Worm (Caenorhabditis elegans) whole organism, young adult: ENCODE results near the gene Y16B4A.2.

Source experiments
- B0035.1 ChIP-seq: sonication (generic microtip); optimal IDR thresholded peaks from 2 replicates; lab custom pipeline; 2016; ENCODE audit warnings: missing genetic modification characterization, mild to moderate bottlenecking, missing compliant biosample characterization, missing genotype, missing genetic modification reagents
- B0261.1 ChIP-seq: sonication (generic microtip); optimal IDR thresholded peaks from 2 replicates; lab custom pipeline; 2016; ENCODE audit warnings: mild to moderate bottlenecking, missing genetic modification characterization, moderate library complexity, missing compliant biosample characterization
- B0336.3 ChIP-seq: fragments of 200-800 bp; sonication (Bioruptor generic); IDR thresholded peaks from 2 replicates; pipeline ENCODE4 v1.3.6; 2022; ENCODE audit warnings: missing genetic modification characterization, missing compliant biosample characterization
- F22D6.2 ChIP-seq: sonication (generic microtip); optimal IDR thresholded peaks from 2 replicates; lab custom pipeline; 2016; ENCODE audit warnings: mild to moderate bottlenecking, missing genetic modification characterization, missing compliant biosample characterization
- F33H1.4 ChIP-seq: fragments of 200-800 bp; sonication (Bioruptor generic); IDR thresholded peaks from 2 replicates; pipeline ENCODE4 v1.3.6; 2022; ENCODE audit warnings: missing genetic modification reagents, missing genetic modification characterization, missing compliant biosample characterization
- F52B5.7 ChIP-seq: sonication (generic microtip); optimal IDR thresholded peaks from 2 replicates; lab custom pipeline; 2016; ENCODE audit warnings: mild to moderate bottlenecking, missing genetic modification characterization, missing compliant biosample characterization
- T07F8.4 ChIP-seq: sonication (generic microtip); optimal IDR thresholded peaks from 2 replicates; lab custom pipeline; 2016; ENCODE audit warnings: mild to moderate bottlenecking, missing genetic modification characterization, moderate library complexity, missing compliant biosample characterization
- Y79H2A.3 ChIP-seq: fragments of 200-800 bp; sonication (Bioruptor generic); conservative IDR thresholded peaks from 2 replicates; pipeline ENCODE4 v1.3.6; 2022; ENCODE audit warnings: missing genetic modification reagents, missing genetic modification characterization, missing compliant biosample characterization
- ZK185.1 ChIP-seq: sonication (generic microtip); optimal IDR thresholded peaks from 2 replicates; lab custom pipeline; 2016; ENCODE audit warnings: mild to moderate bottlenecking, missing genetic modification characterization, missing compliant biosample characterization; ENCODE audit not compliant: poor library complexity, severe bottlenecking
- ama-1 ChIP-seq, 3 experiments: fragments of 150-350 bp in 1 of 3; sonication (generic microtip) in 2 of 3; optimal IDR thresholded peaks; 2 replicates each; lab custom pipeline; 2014 to 2018; ENCODE audit warnings: missing biosample characterization in 2 of 3, missing genetic modification characterization in 2 of 3, missing genetic modification reagents in 2 of 3
- atf-7 ChIP-seq: sonication (generic microtip); optimal IDR thresholded peaks from 2 replicates; lab custom pipeline; 2017; ENCODE audit warnings: mild to moderate bottlenecking, missing genetic modification characterization, missing compliant biosample characterization
- cebp-1 ChIP-seq, 2 experiments: fragments of 200-800 bp in 1 of 2; sonication (Bioruptor generic) in 1 of 2; sonication (generic microtip) in 1 of 2; IDR thresholded peaks in 1 of 2; optimal IDR thresholded peaks in 1 of 2; 2 replicates each; pipeline versions ENCODE4 v1.3.6 to Lab custom; 2017 to 2022; ENCODE audit warnings: missing compliant biosample characterization in 2 of 2, missing genetic modification characterization in 2 of 2, mild to moderate bottlenecking in 1 of 2, missing genetic modification reagents in 1 of 2, moderate library complexity in 1 of 2
- chd-7 ChIP-seq: sonication (generic microtip); optimal IDR thresholded peaks from 2 replicates; lab custom pipeline; 2016; ENCODE audit warnings: mild to moderate bottlenecking, missing genetic modification characterization, moderate library complexity, missing compliant biosample characterization
- die-1 ChIP-seq: sonication (generic microtip); optimal IDR thresholded peaks from 2 replicates; lab custom pipeline; 2016; ENCODE audit warnings: missing genotype, mild to moderate bottlenecking, missing genetic modification characterization, missing compliant biosample characterization
- dox-1 ChIP-seq: fragments of 200-800 bp; sonication (Bioruptor generic); IDR thresholded peaks from 2 replicates; pipeline ENCODE4 v1.3.6; 2022; ENCODE audit warnings: missing genetic modification reagents, missing genetic modification characterization, missing compliant biosample characterization
- egl-18 ChIP-seq: fragments of 200-800 bp; sonication (Bioruptor generic); IDR thresholded peaks from 2 replicates; pipeline ENCODE4 v1.3.6; 2022; ENCODE audit warnings: missing genetic modification reagents, missing genetic modification characterization, missing compliant biosample characterization
- egl-44 ChIP-seq: fragments of 200-800 bp; sonication (Bioruptor generic); IDR thresholded peaks from 2 replicates; pipeline ENCODE4 v1.3.6; 2022; ENCODE audit warnings: missing genetic modification reagents, missing genetic modification characterization, missing compliant biosample characterization
- ets-4 ChIP-seq: fragments of 200-800 bp; sonication (Bioruptor generic); optimal IDR thresholded peaks from 2 replicates; lab custom pipeline; 2018; ENCODE audit warnings: mild to moderate bottlenecking, missing genetic modification characterization, missing compliant biosample characterization
- hsf-1 ChIP-seq: fragments of 200-800 bp; sonication (Bioruptor generic); IDR thresholded peaks from 2 replicates; pipeline ENCODE4 v1.3.6; 2022; ENCODE audit warnings: missing genetic modification reagents, missing genetic modification characterization, missing compliant biosample characterization
- let-607 ChIP-seq, 2 experiments: fragments of 200-800 bp in 1 of 2; sonication (Bioruptor generic) in 1 of 2; sonication (generic microtip) in 1 of 2; optimal IDR thresholded peaks; 2 replicates each; lab custom pipeline; 2016 to 2018; ENCODE audit warnings: mild to moderate bottlenecking in 2 of 2, missing compliant biosample characterization in 2 of 2, missing genetic modification characterization in 2 of 2, moderate library complexity in 2 of 2, missing genotype in 1 of 2
- lin-40 ChIP-seq: sonication (generic microtip); optimal IDR thresholded peaks from 2 replicates; lab custom pipeline; 2016; ENCODE audit warnings: missing genetic modification characterization, mild to moderate bottlenecking, missing compliant biosample characterization, missing genotype, missing genetic modification reagents
- madf-10 ChIP-seq: sonication (generic microtip); optimal IDR thresholded peaks from 2 replicates; lab custom pipeline; 2016; ENCODE audit warnings: mild to moderate bottlenecking, missing genetic modification characterization, missing compliant biosample characterization
- madf-6 ChIP-seq: fragments of 200-800 bp; sonication (Bioruptor generic); IDR thresholded peaks from 2 replicates; pipeline ENCODE4 v1.3.6; 2022; ENCODE audit warnings: missing genetic modification reagents, missing genetic modification characterization, missing compliant biosample characterization
- mes-4 ChIP-seq: sonication (generic microtip); optimal IDR thresholded peaks from 2 replicates; lab custom pipeline; 2016; ENCODE audit warnings: missing genotype, missing genetic modification characterization, missing compliant biosample characterization
- nhr-80 ChIP-seq: sonication (generic microtip); optimal IDR thresholded peaks from 2 replicates; lab custom pipeline; 2016; ENCODE audit warnings: missing genetic modification characterization, missing compliant biosample characterization
- nhr-90 ChIP-seq: sonication (generic microtip); optimal IDR thresholded peaks from 2 replicates; lab custom pipeline; 2016; ENCODE audit warnings: missing genotype, mild to moderate bottlenecking, missing genetic modification characterization, missing compliant biosample characterization
- sdz-38 ChIP-seq: sonication (generic microtip); optimal IDR thresholded peaks from 2 replicates; lab custom pipeline; 2016; ENCODE audit warnings: missing genotype, missing genetic modification characterization, missing compliant biosample characterization
- snpc-1.1 ChIP-seq: sonication (generic microtip); optimal IDR thresholded peaks from 2 replicates; lab custom pipeline; 2017; ENCODE audit warnings: missing genetic modification characterization, mild to moderate bottlenecking, missing compliant biosample characterization, antibody characterized with exemption, moderate library complexity, missing genotype, missing genetic modification reagents; ENCODE audit not compliant: insufficient read depth
- snpc-3.4 ChIP-seq: sonication (generic microtip); optimal IDR thresholded peaks from 2 replicates; lab custom pipeline; 2017; ENCODE audit warnings: missing genetic modification characterization, mild to moderate bottlenecking, missing compliant biosample characterization, antibody characterized with exemption, moderate library complexity, missing genotype, missing genetic modification reagents
- snpc-4 ChIP-seq, 5 experiments: fragments of 150-350 bp in 1 of 5; sonication (generic microtip) in 4 of 5; optimal IDR thresholded peaks; 2 replicates each; lab custom pipeline; 2014 to 2018; ENCODE audit warnings: missing genetic modification characterization in 5 of 5, missing biosample characterization in 3 of 5, antibody characterized with exemption in 2 of 5, mild to moderate bottlenecking in 2 of 5, missing compliant biosample characterization in 2 of 5, missing genotype in 2 of 5, moderate library complexity in 2 of 5, missing genetic modification reagents in 1 of 5
- somi-1 ChIP-seq: fragments of 200-800 bp; sonication (Bioruptor generic); optimal IDR thresholded peaks from 2 replicates; lab custom pipeline; 2018; ENCODE audit warnings: mild to moderate bottlenecking, missing genetic modification characterization, missing compliant biosample characterization
- tbp1 ChIP-seq: fragments of 200-800 bp; sonication (Bioruptor generic); optimal IDR thresholded peaks from 2 replicates; lab custom pipeline; 2018; ENCODE audit warnings: mild to moderate bottlenecking, missing genetic modification characterization, missing compliant biosample characterization
- unc-62 ChIP-seq: fragments of 150-350 bp; optimal IDR thresholded peaks from 2 replicates; lab custom pipeline; 2014; ENCODE audit warnings: missing biosample characterization, missing genetic modification reagents, missing genetic modification characterization
- ztf-22 ChIP-seq: fragments of 200-800 bp; sonication (Bioruptor generic); optimal IDR thresholded peaks from 2 replicates; lab custom pipeline; 2018; ENCODE audit warnings: mild to moderate bottlenecking, missing genetic modification characterization, moderate library complexity, missing compliant biosample characterization
- ztf-3 ChIP-seq: fragments of 200-800 bp; sonication (Bioruptor generic); optimal IDR thresholded peaks from 2 replicates; lab custom pipeline; 2018; ENCODE audit warnings: mild to moderate bottlenecking, missing genetic modification characterization, missing compliant biosample characterization

Y16B4A.2 gene

ce11 chrX:14787557-14787932 is 15.9 kb upstream of the Y16B4A.2 start:
- TF ChIP-seq snpc-1.1 (tag; lab: Kevin White, UChicago) (no peak), hsf-1 (GFP tag; lab: Robert Waterston, UW) (0 out of 2 replicates have a peak, but pooled peaks have one; percentile 37), ztf-3 (no peak), die-1 (no peak), B0261.1 (tag; lab: Kevin White, UChicago) (no peak), ZK185.1 (tag; lab: Kevin White, UChicago) (no peak), F52B5.7 (no peak)

- TF ChIP-seq egl-18 (GFP tag; lab: Robert Waterston, UW) = no peak
- peak; percentile 35 for TF ChIP-seq nhr-80 (tag; lab: Kevin White, UChicago)
- TF ChIP-seq B0035.1 (tag; lab: Kevin White, UChicago) = no peak
- TF ChIP-seq somi-1 (GFP tag; lab: Kevin White, UChicago) = peak; percentile 19
- no peak for TF ChIP-seq mes-4
- peak; percentile 5 for TF ChIP-seq lin-40 (tag; lab: Kevin White, UChicago)
- no peak for TF ChIP-seq T07F8.4
Observed at ce11 chrX:14786821-14787556, 15.3 kb upstream of the Y16B4A.2 start.

DNA sequence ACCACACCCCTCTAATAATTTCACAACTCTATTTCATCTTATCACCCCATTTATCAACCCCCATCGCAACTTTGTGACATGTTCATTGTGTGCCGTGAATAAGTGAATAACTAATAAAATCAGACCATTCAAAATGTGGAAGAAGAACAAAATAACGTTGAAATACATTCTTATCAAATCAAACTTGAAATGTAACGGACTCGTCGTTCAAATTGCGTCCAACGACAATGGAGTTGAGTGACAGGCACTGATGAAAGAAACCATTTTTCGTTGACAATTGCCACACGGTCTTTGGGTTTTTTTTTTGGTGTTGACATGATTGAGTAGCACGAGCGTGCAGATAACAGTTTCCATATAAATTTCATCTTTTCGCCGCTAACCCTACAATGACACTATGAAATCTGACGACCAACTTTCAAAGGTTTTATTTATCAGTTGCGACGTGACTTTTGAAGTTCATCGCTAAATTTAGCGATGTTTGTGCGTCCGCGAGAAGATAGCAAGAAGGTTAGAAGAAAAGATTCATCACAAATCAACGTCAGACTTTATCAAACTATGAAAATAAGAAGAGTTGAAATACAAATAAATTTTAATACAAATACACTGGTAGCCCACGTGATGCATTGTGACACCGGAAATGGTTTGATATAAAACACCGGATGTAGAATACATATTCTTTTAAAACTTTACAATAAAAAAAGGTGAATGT is 11.9 kb upstream of the Y16B4A.2 start:
- TF ChIP-seq atf-7 (peak; percentile 82), unc-62 (peak; percentile 27), madf-6 (GFP tag; lab: Robert Waterston, UW) (no peak), ama-1 (optimal IDR thresholded peaks at IDR 0.05; lab: Kevin White, UChicago) (no peak), ama-1 (GFP tag; optimal IDR thresholded peaks at IDR 0.05; lab: Kevin White, UChicago) (no peak), chd-7 (tag; lab: Kevin White, UChicago) (peak; percentile 22), egl-44 (GFP tag; lab: Robert Waterston, UW) (0 out of 2 replicates have a peak, but pooled peaks have one; percentile 32), F33H1.4 (GFP tag; lab: Robert Waterston, UW) (no peak), B0336.3 (GFP tag; lab: Robert Waterston, UW) (peak; percentile 72), ets-4 (GFP tag; lab: Kevin White, UChicago) (peak; percentile 71), cebp-1 (GFP tag; IDR thresholded peaks at IDR 0.05; lab: Robert Waterston, UW) (peak; percentile 7; the same call in 1 of the 2 replicates), cebp-1 (tag; optimal IDR thresholded peaks at IDR 0.05; lab: Kevin White, UChicago) (peak; percentile 62), ztf-22 (GFP tag; lab: Kevin White, UChicago) (peak; percentile 54), ZK185.1 (tag; lab: Kevin White, UChicago) (no peak), nhr-80 (tag; lab: Kevin White, UChicago) (peak; percentile 99), let-607 (tag; optimal IDR thresholded peaks at IDR 0.05; lab: Kevin White, UChicago) (peak; percentile 71 to 89), madf-10 (peak; percentile 66), Y79H2A.3 (GFP tag; lab: Robert Waterston, UW) (no peak), F22D6.2 (tag; lab: Kevin White, UChicago) (peak; percentile 20), sdz-38 (no peak), snpc-4 (GFP tag; optimal IDR thresholded peaks at IDR 0.05; lab: Kevin White, UChicago) (no peak), snpc-4 (tag; optimal IDR thresholded peaks at IDR 0.05; lab: Kevin White, UChicago) (peak in 2 of 4 experiments; percentile 11 to 27), nhr-90 (peak; percentile 37), lin-40 (tag; lab: Kevin White, UChicago) (peak; percentile 70), tbp1 (GFP tag; lab: Kevin White, UChicago) (peak; percentile 28), dox-1 (peak; percentile 43), snpc-3.4 (tag; lab: Kevin White, UChicago) (no peak)
